Fruit fly (Drosophila melanogaster) whole organism, prepupa: ENCODE results near the gene msi.
A peak's percentile ranks its signal among the peaks of the same experiment; 100 is the strongest.

Experiments used
- CG10631 ChIP-seq: fragments of 200-800 bp; sonication (Bioruptor generic); optimal IDR thresholded peaks from 2 replicates; lab custom pipeline; 2016; ENCODE audit warnings: missing biosample characterization, missing genetic modification characterization
- CG10669 ChIP-seq: fragments of 200-800 bp; sonication (Bioruptor generic); optimal IDR thresholded peaks from 3 replicates; lab custom pipeline; 2018; ENCODE audit warnings: missing biosample characterization, mild to moderate bottlenecking, missing genetic modification characterization, moderate library complexity
- CG11902 ChIP-seq: fragments of 200-800 bp; sonication (Bioruptor generic); optimal IDR thresholded peaks from 3 replicates; lab custom pipeline; 2016; ENCODE audit warnings: missing biosample characterization, missing genetic modification characterization
- CG15336 ChIP-seq: fragments of 200-800 bp; sonication (Bioruptor generic); IDR thresholded peaks from 2 replicates; pipeline ENCODE4 v1.3.6; 2022; ENCODE audit warnings: missing biosample characterization, missing genetic modification characterization
- CG1621 ChIP-seq: fragments of 200-800 bp; sonication (Bioruptor generic); optimal IDR thresholded peaks from 3 replicates; lab custom pipeline; 2018; ENCODE audit warnings: missing biosample characterization, mild to moderate bottlenecking, missing genetic modification characterization
- CG16779 ChIP-seq: fragments of 200-800 bp; sonication (Bioruptor generic); optimal IDR thresholded peaks from 3 replicates; lab custom pipeline; 2017; ENCODE audit warnings: missing biosample characterization, mild to moderate bottlenecking, missing genetic modification characterization
- CG3032 ChIP-seq: fragments of 200-800 bp; optimal IDR thresholded peaks from 2 replicates; lab custom pipeline; 2019; ENCODE audit warnings: missing biosample characterization, mild to moderate bottlenecking, missing genetic modification characterization, moderate library complexity
- CG31627 ChIP-seq: fragments of 200-800 bp; sonication (Bioruptor generic); optimal IDR thresholded peaks from 3 replicates; lab custom pipeline; 2016; ENCODE audit warnings: missing biosample characterization, missing genetic modification characterization
- CG32006 ChIP-seq: fragments of 200-800 bp; sonication (Bioruptor generic); optimal IDR thresholded peaks from 3 replicates; lab custom pipeline; 2017; ENCODE audit warnings: missing biosample characterization, mild to moderate bottlenecking, missing genetic modification characterization
- CG34406 ChIP-seq: fragments of 200-800 bp; sonication (Bioruptor generic); optimal IDR thresholded peaks from 3 replicates; lab custom pipeline; 2016; ENCODE audit warnings: missing biosample characterization, missing genetic modification characterization
- CG4318 ChIP-seq: fragments of 200-800 bp; sonication (Bioruptor generic); optimal IDR thresholded peaks from 3 replicates; lab custom pipeline; 2017; ENCODE audit warnings: missing biosample characterization, mild to moderate bottlenecking, missing genetic modification characterization
- CG6163 ChIP-seq: fragments of 200-800 bp; sonication (Bioruptor generic); IDR thresholded peaks from 3 replicates; pipeline ENCODE4 v1.3.6; 2022; ENCODE audit warnings: missing biosample characterization, missing genetic modification characterization
- CG6276 ChIP-seq: fragments of 200-800 bp; sonication (Bioruptor generic); optimal IDR thresholded peaks from 2 replicates; lab custom pipeline; 2017; ENCODE audit warnings: missing biosample characterization, mild to moderate bottlenecking, missing genetic modification characterization
- CG6792 ChIP-seq: fragments of 200-800 bp; sonication (Bioruptor generic); optimal IDR thresholded peaks from 3 replicates; lab custom pipeline; 2016; ENCODE audit warnings: missing biosample characterization, missing genetic modification characterization
- CG6808 ChIP-seq: fragments of 200-800 bp; sonication (Bioruptor generic); optimal IDR thresholded peaks from 3 replicates; lab custom pipeline; 2017; ENCODE audit warnings: missing biosample characterization, missing genetic modification characterization, mild to moderate bottlenecking, moderate library complexity, missing genetic modification reagents
- CG7368 ChIP-seq: fragments of 200-800 bp; sonication (Bioruptor generic); optimal IDR thresholded peaks from 3 replicates; lab custom pipeline; 2016; ENCODE audit warnings: missing biosample characterization, missing genetic modification characterization
- CG8319 ChIP-seq: fragments of 200-800 bp; sonication (Bioruptor generic); optimal IDR thresholded peaks from 3 replicates; lab custom pipeline; 2016; ENCODE audit warnings: missing biosample characterization, missing genetic modification characterization
- CG8632 ChIP-seq: fragments of 200-800 bp; sonication (Bioruptor generic); optimal IDR thresholded peaks from 3 replicates; lab custom pipeline; 2016; ENCODE audit warnings: missing biosample characterization, missing genetic modification characterization
- CG9139 ChIP-seq: fragments of 200-800 bp; sonication (Bioruptor generic); optimal IDR thresholded peaks from 3 replicates; lab custom pipeline; 2017; ENCODE audit warnings: missing biosample characterization, mild to moderate bottlenecking, missing genetic modification characterization
- Eip75B ChIP-seq: fragments of 200-800 bp; sonication (Bioruptor generic); optimal IDR thresholded peaks from 3 replicates; lab custom pipeline; 2016; ENCODE audit warnings: missing biosample characterization, missing genetic modification characterization
- Eip78C ChIP-seq: fragments of 200-800 bp; sonication (Bioruptor generic); peaks from one replicate; lab custom pipeline; 2016; ENCODE audit warnings: missing biosample characterization, missing genetic modification characterization
- Eip93F ChIP-seq: fragments of 200-800 bp; sonication (Bioruptor generic); optimal IDR thresholded peaks from 2 replicates; lab custom pipeline; 2016; ENCODE audit warnings: missing biosample characterization, mild to moderate bottlenecking, missing genetic modification characterization
- Ets21C ChIP-seq: fragments of 200-800 bp; sonication (Bioruptor generic); optimal IDR thresholded peaks from 3 replicates; lab custom pipeline; 2016; ENCODE audit warnings: missing biosample characterization, missing genetic modification characterization
- Ets96B ChIP-seq: fragments of 200-800 bp; optimal IDR thresholded peaks from 2 replicates; lab custom pipeline; 2019; ENCODE audit warnings: missing biosample characterization, mild to moderate bottlenecking, missing genetic modification characterization, moderate library complexity
- Gug ChIP-seq: fragments of 200-800 bp; sonication (Bioruptor generic); IDR thresholded peaks from 2 replicates; pipeline ENCODE4 v1.3.6; 2022; ENCODE audit warnings: missing biosample characterization, missing genetic modification characterization
- Hr39 ChIP-seq: fragments of 200-800 bp; sonication (Bioruptor generic); optimal IDR thresholded peaks from 2 replicates; lab custom pipeline; 2016; ENCODE audit warnings: missing biosample characterization, missing genetic modification characterization
- Hr4 ChIP-seq: fragments of 200-800 bp; sonication (Bioruptor generic); optimal IDR thresholded peaks from 3 replicates; lab custom pipeline; 2016; ENCODE audit warnings: missing biosample characterization, missing genetic modification characterization
- Lpt ChIP-seq: fragments of 200-800 bp; sonication (Bioruptor generic); optimal IDR thresholded peaks from 3 replicates; lab custom pipeline; 2016; ENCODE audit warnings: missing biosample characterization, missing genetic modification characterization
- Met ChIP-seq: fragments of 200-800 bp; sonication (Bioruptor generic); optimal IDR thresholded peaks from 3 replicates; lab custom pipeline; 2016; ENCODE audit warnings: missing biosample characterization, missing genetic modification characterization
- OdsH ChIP-seq: fragments of 200-800 bp; sonication (Bioruptor generic); optimal IDR thresholded peaks from 3 replicates; lab custom pipeline; 2016; ENCODE audit warnings: missing biosample characterization, missing genetic modification characterization
- Smox ChIP-seq: fragments of 200-800 bp; sonication (Bioruptor generic); optimal IDR thresholded peaks from 3 replicates; lab custom pipeline; 2016; ENCODE audit warnings: missing biosample characterization, missing genetic modification characterization
- Sox102F ChIP-seq: fragments of 200-800 bp; sonication (Bioruptor generic); optimal IDR thresholded peaks from 2 replicates; lab custom pipeline; 2016; ENCODE audit warnings: missing biosample characterization, mild to moderate bottlenecking, missing genetic modification characterization
- Sox14 ChIP-seq: fragments of 200-800 bp; sonication (Bioruptor generic); optimal IDR thresholded peaks from 3 replicates; lab custom pipeline; 2016; ENCODE audit warnings: missing biosample characterization, missing genetic modification characterization
- Sox15 ChIP-seq: fragments of 200-800 bp; sonication (Bioruptor generic); optimal IDR thresholded peaks from 3 replicates; lab custom pipeline; 2016; ENCODE audit warnings: missing biosample characterization, missing genetic modification characterization
- achi ChIP-seq: fragments of 200-800 bp; sonication (Bioruptor generic); optimal IDR thresholded peaks from 3 replicates; lab custom pipeline; 2016; ENCODE audit warnings: missing biosample characterization, missing genetic modification characterization
- acj6 ChIP-seq: fragments of 200-800 bp; sonication (Bioruptor generic); optimal IDR thresholded peaks from 3 replicates; lab custom pipeline; 2016; ENCODE audit warnings: missing biosample characterization, missing genetic modification characterization
- cyc ChIP-seq: fragments of 200-800 bp; sonication (Bioruptor generic); optimal IDR thresholded peaks from 3 replicates; lab custom pipeline; 2016; ENCODE audit warnings: missing biosample characterization, missing genetic modification characterization
- dac ChIP-seq: fragments of 200-800 bp; sonication (Bioruptor generic); optimal IDR thresholded peaks from 2 replicates; lab custom pipeline; 2017; ENCODE audit warnings: missing biosample characterization, mild to moderate bottlenecking, missing genetic modification characterization
- dsx ChIP-seq: fragments of 200-800 bp; optimal IDR thresholded peaks from 3 replicates; lab custom pipeline; 2019; ENCODE audit warnings: missing biosample characterization, mild to moderate bottlenecking, missing genetic modification characterization, moderate library complexity; ENCODE audit not compliant: poor library complexity, severe bottlenecking
- eg ChIP-seq: fragments of 200-800 bp; sonication (Bioruptor generic); IDR thresholded peaks from 3 replicates; pipeline ENCODE4 v1.3.6; 2022; ENCODE audit warnings: missing biosample characterization, missing genetic modification characterization
- esn ChIP-seq: fragments of 200-800 bp; sonication (Bioruptor generic); optimal IDR thresholded peaks from 2 replicates; lab custom pipeline; 2016; ENCODE audit warnings: missing biosample characterization, mild to moderate bottlenecking, missing genetic modification characterization, moderate library complexity
- lz ChIP-seq: fragments of 200-800 bp; sonication (Bioruptor generic); optimal IDR thresholded peaks from 3 replicates; lab custom pipeline; 2016; ENCODE audit warnings: missing biosample characterization, missing genetic modification characterization
- net ChIP-seq: fragments of 200-800 bp; sonication (Bioruptor generic); optimal IDR thresholded peaks from 3 replicates; lab custom pipeline; 2016; ENCODE audit warnings: missing biosample characterization, missing genetic modification characterization
- pdm3 ChIP-seq: fragments of 200-800 bp; sonication (Bioruptor generic); optimal IDR thresholded peaks from 3 replicates; lab custom pipeline; 2016; ENCODE audit warnings: missing biosample characterization, missing genetic modification characterization
- salr ChIP-seq, 2 experiments: fragments of 200-800 bp; sonication (Bioruptor generic); optimal IDR thresholded peaks; 3 replicates each; lab custom pipeline; 2016 to 2018; ENCODE audit warnings: missing biosample characterization in 2 of 2, missing genetic modification characterization in 2 of 2, mild to moderate bottlenecking in 1 of 2
- ss ChIP-seq, 2 experiments: fragments of 200-800 bp; sonication (Bioruptor generic); optimal IDR thresholded peaks; 2 replicates in 1 of 2; 3 replicates in 1 of 2; lab custom pipeline; 2017 to 2018; ENCODE audit warnings: mild to moderate bottlenecking in 2 of 2, missing biosample characterization in 2 of 2, missing genetic modification characterization in 2 of 2, moderate library complexity in 1 of 2
- svp ChIP-seq: fragments of 200-800 bp; sonication (Bioruptor generic); peaks from one replicate; lab custom pipeline; 2016; ENCODE audit warnings: missing biosample characterization, missing genetic modification characterization
- topi ChIP-seq: fragments of 200-800 bp; sonication (Bioruptor generic); optimal IDR thresholded peaks from 3 replicates; lab custom pipeline; 2016; ENCODE audit warnings: missing biosample characterization, missing genetic modification characterization

msi gene

DNA sequence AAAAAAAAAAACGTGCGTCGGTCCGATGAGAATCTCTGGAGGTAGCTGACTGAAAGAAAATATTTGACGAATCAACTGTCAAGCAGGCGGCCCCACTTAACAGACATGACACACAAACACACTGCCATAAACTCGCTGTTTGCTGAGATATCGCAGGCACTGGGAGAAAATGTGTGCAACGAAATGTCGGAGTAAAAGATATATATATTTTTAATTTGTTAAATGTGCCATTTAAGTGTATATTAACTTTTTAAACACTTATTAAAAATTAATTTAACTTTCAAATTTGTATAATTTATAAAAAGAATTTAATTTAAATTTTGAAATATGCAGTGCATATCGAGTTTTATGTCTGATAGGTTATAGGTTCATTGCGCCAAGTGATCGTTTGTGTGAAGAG is 26.8 kb upstream of the msi start (continued):
- peak; percentile 46 for TF ChIP-seq CG9139
- TF ChIP-seq Gug (GFP tag; lab: Robert Waterston, UW), result peak; percentile 27; the same call in 1 of the 2 replicates
- peak; percentile 22 for TF ChIP-seq CG8319 (GFP tag; lab: Kevin White, UChicago)
- TF ChIP-seq Eip75B (GFP tag; lab: Kevin White, UChicago), result peak; percentile 29

- 0 out of 3 replicates have a peak, but pooled peaks have one; percentile 6 for TF ChIP-seq eg
- TF ChIP-seq Sox102F (GFP tag; lab: Kevin White, UChicago), result peak; percentile 0
- TF ChIP-seq dsx (GFP tag; lab: Kevin White, UChicago), result no peak
These were observed 26.2 kb upstream of the msi start for dm6 chr3R:25489685-25490084.

DNA sequence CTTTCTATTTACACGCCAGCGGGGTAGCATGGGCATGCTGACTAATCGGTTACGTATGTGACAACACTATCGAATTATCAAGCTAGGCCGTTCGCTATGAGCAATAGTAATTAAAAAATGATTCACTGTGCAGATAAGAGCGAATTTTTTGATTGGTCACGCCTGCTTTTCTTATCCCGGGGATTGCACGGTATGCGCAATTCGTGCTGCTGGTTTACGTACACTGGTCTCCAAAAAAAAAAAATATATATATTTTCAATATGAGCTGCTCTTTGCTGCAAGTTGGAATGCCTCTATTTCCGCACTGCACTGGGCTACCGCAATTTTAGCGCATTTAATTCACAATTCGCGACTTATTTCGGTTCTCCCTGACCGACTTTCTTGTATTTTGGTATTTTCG is 25.5 kb upstream of the msi start:
- TF ChIP-seq topi (GFP tag; lab: Kevin White, UChicago) (peak; percentile 52), CG15336 (GFP tag; lab: Robert Waterston, UW) (peak; percentile 87), Smox (peak; percentile 39), Sox15 (peak; percentile 57), Met (GFP tag; lab: Kevin White, UChicago) (peak; percentile 49), lz (peak; percentile 32), Ets21C (no peak), esn (GFP tag; lab: Kevin White, UChicago) (peak; percentile 50), achi (GFP tag; lab: Kevin White, UChicago) (peak; percentile 34), CG34406 (GFP tag; lab: Kevin White, UChicago) (peak; percentile 29), CG11902 (GFP tag; lab: Kevin White, UChicago) (peak; percentile 48), CG32006 (GFP tag; lab: Kevin White, UChicago) (peak; percentile 90), dsx (GFP tag; lab: Kevin White, UChicago) (no peak), Hr39 (GFP tag; lab: Kevin White, UChicago) (peak; percentile 25), CG1621 (tag; lab: Kevin White, UChicago) (no peak), ss (GFP tag; optimal IDR thresholded peaks at IDR 0.05; lab: Kevin White, UChicago) (no peak), net (GFP tag; lab: Kevin White, UChicago) (peak; percentile 57), CG4318 (GFP tag; lab: Kevin White, UChicago) (peak; percentile 81), CG10631 (peak; percentile 50), CG6808 (GFP tag; lab: Kevin White, UChicago) (peak; percentile 24), dac (peak; percentile 68), salr (GFP tag; optimal IDR thresholded peaks at IDR 0.05; lab: Kevin White, UChicago) (peak in 1 of 2 experiments; percentile 57), acj6 (GFP tag; lab: Kevin White, UChicago) (peak; percentile 76), Gug (GFP tag; lab: Robert Waterston, UW) (peak; percentile 68), CG16779 (tag; lab: Kevin White, UChicago) (peak; percentile 29), CG6792 (GFP tag; lab: Kevin White, UChicago) (peak; percentile 4), Eip75B (GFP tag; lab: Kevin White, UChicago) (no peak), svp (GFP tag; lab: Kevin White, UChicago) (peak; percentile 62), CG10669 (GFP tag; lab: Kevin White, UChicago) (peak; percentile 24), Eip93F (GFP tag; lab: Kevin White, UChicago) (peak; percentile 11), Ets96B (peak; percentile 17), cyc (peak; percentile 34), CG7368 (GFP tag; lab: Kevin White, UChicago) (peak; percentile 54), Eip78C (GFP tag; lab: Kevin White, UChicago) (peak; percentile 88), Lpt (GFP tag; lab: Kevin White, UChicago) (peak; percentile 69), CG6276 (peak; percentile 70), CG8632 (no peak), OdsH (peak; percentile 86), CG6163 (GFP tag; lab: Robert Waterston, UW) (peak; percentile 72), Hr4 (peak; percentile 89), eg (peak; percentile 87), Sox14 (GFP tag; lab: Kevin White, UChicago) (peak; percentile 47), pdm3 (GFP tag; lab: Kevin White, UChicago) (peak; percentile 81), CG31627 (peak; percentile 40), CG3032 (tag; lab: Kevin White, UChicago) (peak; percentile 35)
